Fruit fly (Drosophila melanogaster) whole organism, embryonic: ENCODE results near the gene CG10660.

Experiments used
- ATbp ChIP-seq: fragments of 200-800 bp; sonication (Bioruptor generic); optimal IDR thresholded peaks from 2 replicates; lab custom pipeline; 2017; ENCODE audit warnings: missing biosample characterization, mild to moderate bottlenecking, missing genetic modification characterization, missing genetic modification reagents
- Aef1 ChIP-seq: fragments of 200-800 bp; sonication (Bioruptor generic); IDR thresholded peaks from 3 replicates; pipeline ENCODE4 v1.3.6; 2022; ENCODE audit warnings: missing biosample characterization, missing genetic modification characterization
- Atf-2 ChIP-seq: fragments of 200-800 bp; sonication (Bioruptor generic); optimal IDR thresholded peaks from 2 replicates; lab custom pipeline; 2016; ENCODE audit warnings: missing biosample characterization, missing genetic modification characterization
- B-H1 ChIP-seq: fragments of 200-800 bp; sonication (Bioruptor generic); IDR thresholded peaks from 3 replicates; pipeline ENCODE4 v1.3.6; 2022; ENCODE audit warnings: missing biosample characterization, missing genetic modification characterization
- Bdp1 ChIP-seq: fragments of 200-800 bp; sonication (Bioruptor generic); optimal IDR thresholded peaks from 3 replicates; lab custom pipeline; 2016; ENCODE audit warnings: missing biosample characterization, missing genetic modification characterization
- Bteb2 ChIP-seq: fragments of 200-800 bp; sonication (Bioruptor generic); optimal IDR thresholded peaks from 2 replicates; lab custom pipeline; 2016; ENCODE audit warnings: missing biosample characterization, missing genetic modification characterization
- CG10147 ChIP-seq: fragments of 200-800 bp; sonication (Bioruptor generic); optimal IDR thresholded peaks from 2 replicates; lab custom pipeline; 2019; ENCODE audit warnings: missing biosample characterization, mild to moderate bottlenecking, missing genetic modification characterization, moderate library complexity
- CG10274 ChIP-seq: fragments of 200-800 bp; sonication (Bioruptor generic); optimal IDR thresholded peaks from 3 replicates; lab custom pipeline; 2017; ENCODE audit warnings: missing biosample characterization, mild to moderate bottlenecking, missing genetic modification characterization
- CG10979 ChIP-seq: fragments of 200-800 bp; sonication (Bioruptor generic); optimal IDR thresholded peaks from 2 replicates; lab custom pipeline; 2018; ENCODE audit warnings: missing biosample characterization, mild to moderate bottlenecking, missing genetic modification characterization, moderate library complexity
- CG11247 ChIP-seq: fragments of 200-800 bp; sonication (Bioruptor generic); IDR thresholded peaks from 2 replicates; pipeline ENCODE4 v1.3.6; 2022; ENCODE audit warnings: missing biosample characterization, missing genetic modification characterization
- CG15073 ChIP-seq: fragments of 200-800 bp; sonication (Bioruptor generic); optimal IDR thresholded peaks from 2 replicates; lab custom pipeline; 2016; ENCODE audit warnings: missing biosample characterization, missing genetic modification characterization
- CG15269 ChIP-seq: fragments of 200-800 bp; sonication (Bioruptor generic); optimal IDR thresholded peaks from 2 replicates; lab custom pipeline; 2018; ENCODE audit warnings: missing biosample characterization, mild to moderate bottlenecking, missing genetic modification characterization, moderate library complexity
- CG15696 ChIP-seq: fragments of 200-800 bp; sonication (Bioruptor generic); optimal IDR thresholded peaks from 2 replicates; lab custom pipeline; 2019; ENCODE audit warnings: missing biosample characterization, mild to moderate bottlenecking, missing genetic modification characterization, moderate library complexity
- CG17829 ChIP-seq: fragments of 200-800 bp; optimal IDR thresholded peaks from 2 replicates; lab custom pipeline; 2019; ENCODE audit warnings: missing biosample characterization, mild to moderate bottlenecking, missing genetic modification characterization, moderate library complexity
- CG1832 ChIP-seq: fragments of 200-800 bp; sonication (Bioruptor generic); optimal IDR thresholded peaks from 2 replicates; lab custom pipeline; 2017; ENCODE audit warnings: missing biosample characterization, mild to moderate bottlenecking, missing genetic modification characterization, inconsistent platforms
- CG18476 ChIP-seq: fragments of 200-800 bp; sonication (Bioruptor generic); optimal IDR thresholded peaks from 2 replicates; lab custom pipeline; 2016; ENCODE audit warnings: missing biosample characterization, mild to moderate bottlenecking, missing genetic modification characterization
- CG18764 ChIP-seq: fragments of 200-800 bp; sonication (Bioruptor generic); optimal IDR thresholded peaks from 3 replicates; lab custom pipeline; 2016; ENCODE audit warnings: missing biosample characterization, missing genetic modification characterization
- CG3163 ChIP-seq: fragments of 200-800 bp; sonication (Bioruptor generic); optimal IDR thresholded peaks from 3 replicates; lab custom pipeline; 2016; ENCODE audit warnings: missing biosample characterization, missing genetic modification characterization
- CG42726 ChIP-seq: fragments of 200-800 bp; sonication (Bioruptor generic); IDR thresholded peaks from 2 replicates; pipeline ENCODE4 v1.3.6; 2022; ENCODE audit warnings: missing biosample characterization, missing genetic modification characterization; ENCODE audit not compliant: partially characterized antibody
- CG5953 ChIP-seq: fragments of 200-800 bp; sonication (Bioruptor generic); IDR thresholded peaks from 2 replicates; pipeline ENCODE4 v1.3.6; 2022; ENCODE audit warnings: missing biosample characterization, missing genetic modification characterization
- CG6689 ChIP-seq: fragments of 200-800 bp; sonication (Bioruptor generic); IDR thresholded peaks from 2 replicates; pipeline ENCODE4 v1.3.6; 2022; ENCODE audit warnings: missing biosample characterization, missing genetic modification characterization
- CG6813 ChIP-seq: fragments of 200-800 bp; sonication (Bioruptor generic); optimal IDR thresholded peaks from 2 replicates; lab custom pipeline; 2017; ENCODE audit warnings: missing biosample characterization, missing genetic modification characterization, mild to moderate bottlenecking, moderate library complexity, missing genetic modification reagents
- CG7963 ChIP-seq: fragments of 200-800 bp; sonication (Bioruptor generic); IDR thresholded peaks from 3 replicates; pipeline ENCODE4 v1.3.6; 2022; ENCODE audit warnings: missing biosample characterization, missing genetic modification characterization; ENCODE audit not compliant: partially characterized antibody
- CG8478 ChIP-seq: fragments of >200 bp; optimal IDR thresholded peaks from 2 replicates; lab custom pipeline; 2018
- CG9817 ChIP-seq: fragments of 200-800 bp; sonication (Bioruptor generic); optimal IDR thresholded peaks from 2 replicates; lab custom pipeline; 2018; ENCODE audit warnings: missing biosample characterization, mild to moderate bottlenecking, missing genetic modification characterization, moderate library complexity
- CoRest ChIP-seq: fragments of 200-800 bp; sonication (Bioruptor generic); optimal IDR thresholded peaks from 3 replicates; lab custom pipeline; 2018; ENCODE audit warnings: missing biosample characterization, mild to moderate bottlenecking, missing genetic modification characterization, moderate library complexity
- E2f1 ChIP-seq: fragments of 200-800 bp; sonication (Bioruptor generic); IDR thresholded peaks from 2 replicates; pipeline ENCODE4 v1.3.6; 2022; ENCODE audit warnings: missing biosample characterization, missing genetic modification characterization
- Ets65A ChIP-seq: fragments of 200-800 bp; sonication (Bioruptor generic); peaks from one replicate; lab custom pipeline; 2016; ENCODE audit warnings: missing biosample characterization, missing genetic modification characterization
- Gsc ChIP-seq: fragments of 200-800 bp; sonication (Bioruptor generic); IDR thresholded peaks from 2 replicates; pipeline ENCODE4 v1.3.6; 2022; ENCODE audit warnings: missing biosample characterization, missing genetic modification characterization
- Oli ChIP-seq: fragments of 200-800 bp; sonication (Bioruptor generic); optimal IDR thresholded peaks from 2 replicates; lab custom pipeline; 2018; ENCODE audit warnings: missing biosample characterization, mild to moderate bottlenecking, missing genetic modification characterization, moderate library complexity
- Side ChIP-seq: fragments of 200-800 bp; sonication (Bioruptor generic); optimal IDR thresholded peaks from 2 replicates; lab custom pipeline; 2016; ENCODE audit warnings: missing biosample characterization, missing genetic modification characterization
- amos ChIP-seq: fragments of 200-800 bp; sonication (Bioruptor generic); IDR thresholded peaks from 2 replicates; pipeline ENCODE4 v1.3.6; 2022; ENCODE audit warnings: missing biosample characterization, missing genetic modification characterization; ENCODE audit not compliant: partially characterized antibody
- bab2 ChIP-seq: fragments of 200-800 bp; sonication (Bioruptor generic); optimal IDR thresholded peaks from 2 replicates; lab custom pipeline; 2016; ENCODE audit warnings: missing biosample characterization, missing genetic modification characterization
- bbx ChIP-seq: fragments of 200-800 bp; sonication (Bioruptor generic); IDR thresholded peaks from 2 replicates; pipeline ENCODE4 v1.3.6; 2022; ENCODE audit warnings: missing biosample characterization, missing genetic modification characterization; ENCODE audit not compliant: partially characterized antibody
- br ChIP-seq: fragments of >200 bp; optimal IDR thresholded peaks from 2 replicates; lab custom pipeline; 2017
- btn ChIP-seq: fragments of 200-800 bp; sonication (Bioruptor generic); optimal IDR thresholded peaks from 2 replicates; lab custom pipeline; 2016; ENCODE audit warnings: missing biosample characterization, missing genetic modification characterization
- cad ChIP-seq: fragments of >200 bp; optimal IDR thresholded peaks from 2 replicates; lab custom pipeline; 2017; ENCODE audit warnings: missing biosample characterization, missing genetic modification characterization
- dati ChIP-seq: fragments of 200-800 bp; sonication (Bioruptor generic); IDR thresholded peaks from 2 replicates; pipeline ENCODE4 v1.3.6; 2022; ENCODE audit warnings: missing biosample characterization, missing genetic modification characterization
- dmrt99B ChIP-seq: fragments of 200-800 bp; sonication (Bioruptor generic); optimal IDR thresholded peaks from 2 replicates; lab custom pipeline; 2018; ENCODE audit warnings: missing biosample characterization, mild to moderate bottlenecking, missing genetic modification characterization, moderate library complexity
- fd64A ChIP-seq: fragments of 200-800 bp; sonication (Bioruptor generic); optimal IDR thresholded peaks from 3 replicates; lab custom pipeline; 2018; ENCODE audit warnings: missing biosample characterization, mild to moderate bottlenecking, missing genetic modification characterization
- gt ChIP-seq: fragments of 200-800 bp; sonication (Bioruptor generic); IDR thresholded peaks from 2 replicates; pipeline ENCODE4 v1.3.6; 2022; ENCODE audit warnings: missing biosample characterization, missing genetic modification characterization
- inv ChIP-seq: fragments of 200-800 bp; sonication (Bioruptor generic); IDR thresholded peaks from 2 replicates; pipeline ENCODE4 v1.3.6; 2022; ENCODE audit warnings: missing biosample characterization, missing genetic modification characterization; ENCODE audit not compliant: partially characterized antibody
- jigr1 ChIP-seq: fragments of 200-800 bp; sonication (Bioruptor generic); IDR thresholded peaks from 3 replicates; pipeline ENCODE4 v1.3.6; 2022; ENCODE audit warnings: missing biosample characterization, missing genetic modification characterization
- nmo ChIP-seq: fragments of 200-800 bp; sonication (Bioruptor generic); optimal IDR thresholded peaks from 2 replicates; lab custom pipeline; 2018; ENCODE audit warnings: missing biosample characterization, mild to moderate bottlenecking, missing genetic modification characterization, moderate library complexity
- oc ChIP-seq: fragments of 200-800 bp; sonication (Bioruptor generic); optimal IDR thresholded peaks from 2 replicates; lab custom pipeline; 2018; ENCODE audit warnings: missing biosample characterization, mild to moderate bottlenecking, missing genetic modification characterization, moderate library complexity
- repo ChIP-seq: fragments of 200-800 bp; sonication (Bioruptor generic); optimal IDR thresholded peaks from 2 replicates; lab custom pipeline; 2016; ENCODE audit warnings: missing biosample characterization, missing genetic modification characterization
- seq ChIP-seq: fragments of 200-800 bp; sonication (Bioruptor generic); IDR thresholded peaks from 2 replicates; pipeline ENCODE4 v1.3.6; 2022; ENCODE audit warnings: missing biosample characterization, missing genetic modification characterization
- sim ChIP-seq: fragments of 200-800 bp; sonication (Bioruptor generic); IDR thresholded peaks from 2 replicates; pipeline ENCODE4 v1.3.6; 2022; ENCODE audit warnings: missing biosample characterization, missing genetic modification characterization
- twi ChIP-seq: fragments of 200-800 bp; optimal IDR thresholded peaks from 2 replicates; lab custom pipeline; 2019; ENCODE audit warnings: missing biosample characterization, mild to moderate bottlenecking, missing genetic modification characterization, moderate library complexity
- z ChIP-seq: fragments of 200-800 bp; sonication (Bioruptor generic); IDR thresholded peaks from 3 replicates; pipeline ENCODE4 v1.3.6; 2022; ENCODE audit warnings: missing biosample characterization, missing genetic modification characterization
- zen ChIP-seq: fragments of 200-800 bp; sonication (Bioruptor generic); optimal IDR thresholded peaks from 3 replicates; lab custom pipeline; 2018; ENCODE audit warnings: missing biosample characterization, mild to moderate bottlenecking, missing genetic modification characterization, moderate library complexity

Gene CG10660

dm6 chr3L:12490418-12491035 is at the start of gene CG10660 (continued):
- TF ChIP-seq btn (GFP tag; lab: Kevin White, UChicago) (peak; percentile 64), seq (peak; percentile 88), nmo (peak; percentile 91), CG7963 (GFP tag; lab: Robert Waterston, UW) (no peak), dati (GFP tag; lab: Robert Waterston, UW) (peak; percentile 50; the same call in 1 of the 2 replicates), dmrt99B (tag; lab: Kevin White, UChicago) (peak; percentile 94), CG17829 (tag; lab: Kevin White, UChicago) (peak; percentile 76), twi (peak; percentile 68), CG9817 (tag; lab: Kevin White, UChicago) (peak; percentile 74), cad (no peak), bab2 (GFP tag; lab: Kevin White, UChicago) (peak; percentile 79), CG10979 (tag; lab: Kevin White, UChicago) (peak; percentile 91), Bteb2 (GFP tag; lab: Kevin White, UChicago) (peak; percentile 61), jigr1 (peak; percentile 50; the same call in 1 of the 3 replicates), Side (GFP tag; lab: Kevin White, UChicago) (peak; percentile 67), amos (GFP tag; lab: Robert Waterston, UW) (no peak), CG6813 (peak; percentile 78), Ets65A (GFP tag; lab: Kevin White, UChicago) (peak; percentile 95), B-H1 (GFP tag; lab: Robert Waterston, UW) (peak; percentile 85), Aef1 (peak; percentile 81), z (GFP tag; lab: Robert Waterston, UW) (peak; percentile 73), CG10274 (GFP tag; lab: Kevin White, UChicago) (peak; percentile 12), CG5953 (peak; percentile 78), E2f1 (GFP tag; lab: Robert Waterston, UW) (peak; percentile 81), Bdp1 (GFP tag; lab: Kevin White, UChicago) (peak; percentile 50), zen (tag; lab: Kevin White, UChicago) (peak; percentile 67), CG6689 (GFP tag; lab: Robert Waterston, UW) (peak; percentile 82), repo (GFP tag; lab: Kevin White, UChicago) (peak; percentile 35), Gsc (GFP tag; lab: Robert Waterston, UW) (no peak; the same call in 1 of the 2 replicates), CG15696 (peak; percentile 12), CG8478 (lab: Kevin White, UChicago) (no peak), Atf-2 (GFP tag; lab: Kevin White, UChicago) (peak; percentile 53), Oli (tag; lab: Kevin White, UChicago) (peak; percentile 93), CG18764 (GFP tag; lab: Kevin White, UChicago) (peak; percentile 67), CG15073 (GFP tag; lab: Kevin White, UChicago) (peak; percentile 22), CG42726 (GFP tag; lab: Robert Waterston, UW) (no peak), CG3163 (peak; percentile 12), CG1832 (no peak), gt (GFP tag; lab: Robert Waterston, UW) (no peak), CG18476 (peak; percentile 87), fd64A (GFP tag; lab: Kevin White, UChicago) (peak; percentile 68), bbx (GFP tag; lab: Robert Waterston, UW) (no peak), CG10147 (GFP tag; lab: Kevin White, UChicago) (peak; percentile 75), sim (GFP tag; lab: Robert Waterston, UW) (peak; percentile 85), ATbp (GFP tag; lab: Kevin White, UChicago) (peak; percentile 95), br (lab: Kevin White, UChicago) (no peak), oc (tag; lab: Kevin White, UChicago) (peak; percentile 92), inv (GFP tag; lab: Robert Waterston, UW) (no peak), CG15269 (peak; percentile 91), CG11247 (GFP tag; lab: Robert Waterston, UW) (peak; percentile 80), CoRest (tag; lab: Kevin White, UChicago) (peak; percentile 87)
